Worm (Caenorhabditis elegans): ENCODE measurements around the gene F26F2.10.

DNA sequence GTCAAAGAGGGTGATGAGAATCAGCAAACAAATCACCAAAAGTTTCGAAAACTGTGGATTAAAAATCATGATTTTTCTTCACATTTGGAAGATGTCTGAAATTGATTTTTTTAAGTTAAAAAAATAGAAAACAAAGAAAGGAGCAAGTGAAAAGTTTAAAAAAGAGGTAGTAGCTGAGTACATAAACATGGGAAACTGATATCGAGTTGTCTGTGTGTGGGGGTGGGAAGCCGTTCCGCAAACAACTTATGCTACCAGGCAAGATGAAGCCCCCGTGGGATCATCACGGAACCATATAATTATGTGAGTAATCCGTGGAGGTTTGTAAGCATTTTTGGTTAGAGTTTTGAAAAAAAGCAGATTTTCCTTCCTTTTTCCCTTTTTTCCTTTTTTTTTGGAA lies 43.5 kb downstream of the F26F2.10 start, which contains the start of gene Y38H6C.20:
- TF ChIP-seq dao-5 (tag; optimal IDR thresholded peaks at IDR 0.05) (no peak), W03F9.2 (tag; optimal IDR thresholded peaks at IDR 0.05) (no peak), him-1 (tag; optimal IDR thresholded peaks at IDR 0.05) (no peak)

Data from whole organism, L4/young adult.